Worm (Caenorhabditis elegans): ENCODE data around the gene Y111B2A.12.

Gene Y111B2A.12

ce11 chrIII:12608220-12608958 is 700 bp upstream of the Y111B2A.12 start, which contains the start of gene epc-1:
Gene epc-1, minus strand, starts transcription at chrIII:12608586.
- TF ChIP-seq unc-62 (GFP tag; optimal IDR thresholded peaks at IDR 0.05), result no peak

ce11 chrIII:12609410-12609809 is 321 bp downstream of the Y111B2A.12 start:
- TF ChIP-seq unc-62 (GFP tag; optimal IDR thresholded peaks at IDR 0.05), result no peak

- no peak for TF ChIP-seq unc-62 (GFP tag; optimal IDR thresholded peaks at IDR 0.05)
Observed at ce11 chrIII:12611414-12611813, 2.3 kb downstream of the Y111B2A.12 start.

ce11 chrIII:12612519-12612935 is 3.4 kb downstream of the Y111B2A.12 start:
- TF ChIP-seq unc-62 (GFP tag; optimal IDR thresholded peaks at IDR 0.05), result peak; percentile 72

- TF ChIP-seq unc-62 (GFP tag; optimal IDR thresholded peaks at IDR 0.05), result no peak
Observed at ce11 chrIII:12613138-12613915, 4.2 kb downstream of the Y111B2A.12 start.

- TF ChIP-seq unc-62 (GFP tag; optimal IDR thresholded peaks at IDR 0.05), result no peak
Observed at ce11 chrIII:12614161-12614560, 5.1 kb downstream of the Y111B2A.12 start.

- no peak for TF ChIP-seq unc-62 (GFP tag; optimal IDR thresholded peaks at IDR 0.05)
Observed at ce11 chrIII:12614669-12615451, 5.8 kb downstream of the Y111B2A.12 start.

- no peak for TF ChIP-seq unc-62 (GFP tag; optimal IDR thresholded peaks at IDR 0.05)
Observed at ce11 chrIII:12615859-12616439, 6.9 kb downstream of the Y111B2A.12 start.

ce11 chrIII:12616990-12617393 is 7.9 kb downstream of the Y111B2A.12 start:
- no peak for TF ChIP-seq unc-62 (GFP tag; optimal IDR thresholded peaks at IDR 0.05)

ce11 chrIII:12624466-12624865 is 15.4 kb downstream of the Y111B2A.12 start, which contains the start of gene gtf-2A2:
Gene gtf-2A2, plus strand, starts transcription at chrIII:12624766.
- no peak for TF ChIP-seq unc-62 (GFP tag; optimal IDR thresholded peaks at IDR 0.05)

- TF ChIP-seq unc-62 (GFP tag; optimal IDR thresholded peaks at IDR 0.05), result no peak
Observed at ce11 chrIII:12625875-12626649, 17.0 kb downstream of the Y111B2A.12 start, which contains the start of gene pqn-80. Gene pqn-80, plus strand, starts transcription at chrIII:12626568.

ce11 chrIII:12638592-12638991 is 29.5 kb downstream of the Y111B2A.12 start:
- no peak for TF ChIP-seq unc-62 (GFP tag; optimal IDR thresholded peaks at IDR 0.05)

ce11 chrIII:12639214-12639613 is 30.1 kb downstream of the Y111B2A.12 start:
- no peak for TF ChIP-seq unc-62 (GFP tag; optimal IDR thresholded peaks at IDR 0.05)

- TF ChIP-seq unc-62 (GFP tag; optimal IDR thresholded peaks at IDR 0.05), result no peak
Observed at ce11 chrIII:12640386-12641024, 31.4 kb downstream of the Y111B2A.12 start.

All from whole organism, dauer.